Worm (Caenorhabditis elegans) whole organism, midembryonic: Measurements from ENCODE around the gene C44H9.6.

ENCODE experiments used
- T22C8.4 ChIP-seq: fragments of 200-800 bp; sonication (Bioruptor generic); IDR thresholded peaks from 2 replicates; pipeline ENCODE4 v1.3.6; 2022; ENCODE audit warnings: missing genetic modification characterization, missing compliant biosample characterization
- cog-1 ChIP-seq: sonication (generic microtip); optimal IDR thresholded peaks from 2 replicates; lab custom pipeline; 2016; ENCODE audit warnings: missing genetic modification characterization, missing compliant biosample characterization
- flt-1 ChIP-seq: fragments of 200-800 bp; sonication (Bioruptor generic); IDR thresholded peaks from 2 replicates; pipeline ENCODE4 v1.3.6; 2022; ENCODE audit warnings: missing genetic modification characterization, missing compliant biosample characterization
- klf-2 ChIP-seq: fragments of 200-800 bp; sonication (Bioruptor generic); conservative IDR thresholded peaks from 2 replicates; pipeline ENCODE4 v1.3.6; 2022; ENCODE audit warnings: missing genetic modification reagents, missing genetic modification characterization, missing compliant biosample characterization
- med-1 ChIP-seq: sonication (generic microtip); optimal IDR thresholded peaks from 2 replicates; lab custom pipeline; 2017; ENCODE audit warnings: missing genetic modification characterization, mild to moderate bottlenecking, missing compliant biosample characterization, antibody characterized with exemption, missing genetic modification reagents; ENCODE audit not compliant: insufficient read depth
- ref-1 ChIP-seq: fragments of 200-800 bp; sonication (Bioruptor generic); conservative IDR thresholded peaks from 2 replicates; pipeline ENCODE4 v1.3.6; 2022; ENCODE audit warnings: missing genetic modification reagents, missing genetic modification characterization, missing compliant biosample characterization
- tab-1 ChIP-seq: fragments of 200-800 bp; sonication (Bioruptor generic); IDR thresholded peaks from 2 replicates; pipeline ENCODE4 v1.3.6; 2022; ENCODE audit warnings: missing genetic modification characterization, missing compliant biosample characterization
- ztf-23 ChIP-seq: fragments of 200-800 bp; sonication (Bioruptor generic); IDR thresholded peaks from 2 replicates; pipeline ENCODE4 v1.3.6; 2022; ENCODE audit warnings: missing genetic modification reagents, missing genetic modification characterization, missing compliant biosample characterization
- ztf-29 ChIP-seq: fragments of 200-800 bp; sonication (Bioruptor generic); IDR thresholded peaks from 2 replicates; pipeline ENCODE4 v1.3.6; 2022; ENCODE audit warnings: missing genetic modification reagents, missing genetic modification characterization, missing compliant biosample characterization

Gene C44H9.6

ce11 chrV:12814022-12814421 is 31.1 kb downstream of the C44H9.6 start, which contains the start of gene ZC443.3:
Gene ZC443.3, minus strand, starts transcription at chrV:12814122.
- TF ChIP-seq ztf-23 (GFP tag; lab: Robert Waterston, UW) (no peak), cog-1 (no peak), ztf-29 (GFP tag; lab: Robert Waterston, UW) (no peak), ref-1 (GFP tag; lab: Robert Waterston, UW) (no peak), med-1 (GFP tag; lab: Kevin White, UChicago) (no peak), tab-1 (no peak)

DNA sequence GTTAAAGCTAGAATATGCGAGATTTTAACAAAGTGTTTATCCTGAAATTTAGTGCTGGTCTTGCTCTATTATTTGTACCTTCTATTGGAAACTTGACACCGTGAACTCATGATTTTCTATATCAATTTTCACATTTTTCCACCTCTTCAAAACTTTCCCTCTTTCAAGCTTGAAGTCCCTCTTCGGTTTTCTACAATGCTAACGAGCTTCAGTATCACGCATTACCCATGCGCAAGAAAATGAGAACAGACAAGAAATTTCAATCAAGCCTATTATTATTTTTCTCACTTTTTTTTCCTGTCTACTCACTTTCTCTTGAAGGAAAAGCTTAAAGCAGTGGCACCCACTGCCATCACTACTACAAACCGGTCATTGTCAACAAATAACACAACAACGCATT is 33.3 kb downstream of the C44H9.6 start:
- TF ChIP-seq flt-1 (GFP tag; lab: Robert Waterston, UW) (no peak), med-1 (GFP tag; lab: Kevin White, UChicago) (no peak), cog-1 (no peak), ztf-23 (GFP tag; lab: Robert Waterston, UW) (no peak), ref-1 (GFP tag; lab: Robert Waterston, UW) (no peak), T22C8.4 (GFP tag; lab: Robert Waterston, UW) (no peak), ztf-29 (GFP tag; lab: Robert Waterston, UW) (no peak), tab-1 (no peak), klf-2 (GFP tag; lab: Robert Waterston, UW) (no peak)

ce11 chrV:12811126-12811525 is 34.0 kb downstream of the C44H9.6 start, which contains the start of gene ZC443.2:
Gene ZC443.2, minus strand, starts transcription at chrV:12811192.
- no peak for TF ChIP-seq flt-1 (GFP tag; lab: Robert Waterston, UW)
- no peak for TF ChIP-seq ztf-29 (GFP tag; lab: Robert Waterston, UW)
- no peak for TF ChIP-seq ztf-23 (GFP tag; lab: Robert Waterston, UW)
- no peak for TF ChIP-seq cog-1
- TF ChIP-seq klf-2 (GFP tag; lab: Robert Waterston, UW), result no peak
- TF ChIP-seq med-1 (GFP tag; lab: Kevin White, UChicago), result no peak
- no peak for TF ChIP-seq ref-1 (GFP tag; lab: Robert Waterston, UW)
- no peak for TF ChIP-seq T22C8.4 (GFP tag; lab: Robert Waterston, UW)

- no peak for TF ChIP-seq ref-1 (GFP tag; lab: Robert Waterston, UW)
Observed at ce11 chrV:12809876-12810275, 35.3 kb downstream of the C44H9.6 start, which contains the start of gene ZC443.1. Gene ZC443.1, minus strand, starts transcription at chrV:12810080.

- TF ChIP-seq ztf-29 (GFP tag; lab: Robert Waterston, UW), result no peak
- no peak for TF ChIP-seq flt-1 (GFP tag; lab: Robert Waterston, UW)
- no peak for TF ChIP-seq klf-2 (GFP tag; lab: Robert Waterston, UW)
- TF ChIP-seq cog-1, result no peak
- no peak for TF ChIP-seq tab-1
- no peak for TF ChIP-seq T22C8.4 (GFP tag; lab: Robert Waterston, UW)
- no peak for TF ChIP-seq ref-1 (GFP tag; lab: Robert Waterston, UW)
- no peak for TF ChIP-seq ztf-23 (GFP tag; lab: Robert Waterston, UW)
- no peak for TF ChIP-seq med-1 (GFP tag; lab: Kevin White, UChicago)
Observed at ce11 chrV:12806190-12806589, 39.0 kb downstream of the C44H9.6 start, which contains the start of gene ZC443.7. Gene ZC443.7, plus strand, starts transcription at chrV:12806490.

DNA sequence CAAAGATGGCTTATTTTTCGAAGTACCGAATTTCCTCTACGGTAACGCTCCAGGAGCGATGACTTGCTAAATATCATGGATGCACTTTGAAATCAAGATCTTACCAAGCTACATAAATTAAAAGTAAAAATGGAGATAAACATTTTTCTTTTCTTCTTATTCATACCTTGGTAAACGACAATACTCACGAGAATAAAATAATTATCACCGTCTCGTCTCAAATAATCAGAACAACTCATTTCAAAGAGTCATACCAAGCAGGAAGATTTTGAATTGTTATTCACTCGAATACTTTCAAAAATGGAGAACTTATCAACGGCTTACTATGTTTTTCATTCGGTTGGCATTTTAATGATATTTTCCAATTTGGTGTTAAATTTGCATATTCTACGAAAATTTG is 41.9 kb downstream of the C44H9.6 start, which contains the start of gene srbc-45:
Gene srbc-45, plus strand, starts transcription at position 301 of the 400 bp plus-strand sequence.
- TF ChIP-seq med-1 (GFP tag; lab: Kevin White, UChicago), result no peak
- TF ChIP-seq ztf-29 (GFP tag; lab: Robert Waterston, UW), result no peak
- TF ChIP-seq klf-2 (GFP tag; lab: Robert Waterston, UW), result no peak

ce11 chrV:12800171-12800570 is 45.0 kb downstream of the C44H9.6 start, which contains the start of gene ugt-3:
Gene ugt-3, minus strand, starts transcription at chrV:12800271.
- no peak for TF ChIP-seq tab-1
- no peak for TF ChIP-seq ztf-29 (GFP tag; lab: Robert Waterston, UW)
- no peak for TF ChIP-seq ref-1 (GFP tag; lab: Robert Waterston, UW)
- TF ChIP-seq cog-1, result no peak
- TF ChIP-seq flt-1 (GFP tag; lab: Robert Waterston, UW), result no peak
- TF ChIP-seq med-1 (GFP tag; lab: Kevin White, UChicago), result no peak
- TF ChIP-seq ztf-23 (GFP tag; lab: Robert Waterston, UW), result no peak
- no peak for TF ChIP-seq T22C8.4 (GFP tag; lab: Robert Waterston, UW)
- TF ChIP-seq klf-2 (GFP tag; lab: Robert Waterston, UW), result no peak

- TF ChIP-seq tab-1 (no peak), klf-2 (GFP tag; lab: Robert Waterston, UW) (no peak), med-1 (GFP tag; lab: Kevin White, UChicago) (no peak), ztf-23 (GFP tag; lab: Robert Waterston, UW) (no peak), flt-1 (GFP tag; lab: Robert Waterston, UW) (no peak), cog-1 (no peak), ref-1 (GFP tag; lab: Robert Waterston, UW) (no peak), T22C8.4 (GFP tag; lab: Robert Waterston, UW) (no peak), ztf-29 (GFP tag; lab: Robert Waterston, UW) (no peak)
Observed at ce11 chrV:12797992-12798391, 47.2 kb downstream of the C44H9.6 start, which contains the start of gene ugt-6. Gene ugt-6, minus strand, starts transcription at chrV:12798224.

DNA sequence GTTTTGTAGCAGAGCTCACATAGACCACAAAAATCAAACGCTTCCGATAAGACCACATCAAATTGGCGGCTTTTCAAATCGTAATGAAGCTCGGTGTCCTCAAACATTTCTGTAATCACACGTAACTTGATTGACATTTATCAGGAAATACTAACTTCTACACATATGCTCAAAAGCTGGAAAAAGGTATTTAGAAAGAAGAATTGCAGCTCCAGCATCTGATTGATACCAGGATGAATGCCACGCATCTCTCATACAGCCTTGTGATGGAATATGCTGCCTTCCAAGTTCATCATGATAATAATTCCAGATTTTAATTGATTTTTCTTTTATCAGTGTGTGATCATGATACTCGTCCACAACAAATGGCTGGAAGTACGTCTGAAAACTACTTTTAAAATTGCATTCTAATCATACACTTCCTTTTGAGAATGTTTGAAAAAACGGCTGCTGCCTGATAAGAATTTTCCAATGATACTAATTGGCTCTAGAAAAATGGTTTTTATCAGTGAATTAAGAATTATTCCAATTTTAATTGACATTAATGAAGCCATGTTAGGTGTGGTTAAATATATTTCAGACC is 48.1 kb downstream of the C44H9.6 start:
- TF ChIP-seq T22C8.4 (GFP tag; lab: Robert Waterston, UW), result no peak
- no peak for TF ChIP-seq klf-2 (GFP tag; lab: Robert Waterston, UW)
- no peak for TF ChIP-seq flt-1 (GFP tag; lab: Robert Waterston, UW)
- TF ChIP-seq ztf-23 (GFP tag; lab: Robert Waterston, UW), result no peak
- no peak for TF ChIP-seq cog-1
- no peak for TF ChIP-seq tab-1
- TF ChIP-seq ref-1 (GFP tag; lab: Robert Waterston, UW), result no peak

DNA sequence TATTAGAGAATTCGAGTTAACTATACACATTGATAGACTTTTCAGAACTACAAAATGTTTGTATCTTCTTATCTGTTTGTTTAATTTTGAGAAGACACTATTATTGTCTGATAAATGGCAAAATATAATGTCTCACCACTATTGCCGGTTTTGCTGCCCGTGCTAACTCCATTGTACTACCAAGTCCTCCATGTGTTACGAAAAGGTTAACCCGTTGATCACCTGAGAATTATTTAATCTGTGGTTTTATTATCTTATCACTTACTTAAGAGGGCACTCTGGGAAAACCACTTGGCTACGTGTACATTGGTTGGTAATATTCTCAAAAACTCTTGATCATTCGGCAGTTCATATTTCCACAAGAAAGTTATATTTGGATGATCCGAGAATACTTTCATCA is 49.2 kb downstream of the C44H9.6 start:
- TF ChIP-seq T22C8.4 (GFP tag; lab: Robert Waterston, UW) (no peak), ref-1 (GFP tag; lab: Robert Waterston, UW) (no peak), flt-1 (GFP tag; lab: Robert Waterston, UW) (no peak)
